Fruit fly (Drosophila melanogaster) whole organism, embryonic: ENCODE measurements around the gene CG2129.

Source experiments
- Asciz ChIP-seq: fragments of 200-800 bp; sonication (Bioruptor generic); optimal IDR thresholded peaks from 2 replicates; lab custom pipeline; 2017; ENCODE audit warnings: missing biosample characterization, mild to moderate bottlenecking, missing genetic modification characterization, missing genetic modification reagents
- B-H2 ChIP-seq: fragments of 200-800 bp; sonication (Bioruptor generic); optimal IDR thresholded peaks from 2 replicates; lab custom pipeline; 2018; ENCODE audit warnings: missing biosample characterization, mild to moderate bottlenecking, missing genetic modification characterization
- Blimp-1 ChIP-seq: fragments of 200-800 bp; sonication (Bioruptor generic); optimal IDR thresholded peaks from 3 replicates; lab custom pipeline; 2018; ENCODE audit warnings: missing biosample characterization, missing genetic modification characterization, mild to moderate bottlenecking, moderate library complexity, missing genetic modification reagents
- CG12104 ChIP-seq: fragments of 200-800 bp; sonication (Bioruptor generic); optimal IDR thresholded peaks from 3 replicates; lab custom pipeline; 2016; ENCODE audit warnings: missing biosample characterization, missing genetic modification characterization
- CG12155 ChIP-seq: fragments of 200-800 bp; sonication (Bioruptor generic); optimal IDR thresholded peaks from 3 replicates; lab custom pipeline; 2016; ENCODE audit warnings: missing biosample characterization, missing genetic modification characterization
- CG12744 ChIP-seq: fragments of 200-800 bp; sonication (Bioruptor generic); optimal IDR thresholded peaks from 2 replicates; lab custom pipeline; 2016; ENCODE audit warnings: missing biosample characterization, missing genetic modification characterization
- CG14667 ChIP-seq: fragments of 200-800 bp; sonication (Bioruptor generic); IDR thresholded peaks from 2 replicates; pipeline ENCODE4 v1.3.6; 2022; ENCODE audit warnings: missing biosample characterization, missing genetic modification characterization
- CG18262 ChIP-seq: fragments of 200-800 bp; optimal IDR thresholded peaks from 3 replicates; lab custom pipeline; 2019; ENCODE audit warnings: missing biosample characterization, mild to moderate bottlenecking, missing genetic modification characterization, moderate library complexity
- CG30403 ChIP-seq: fragments of 200-800 bp; sonication (Bioruptor generic); optimal IDR thresholded peaks from 3 replicates; lab custom pipeline; 2016; ENCODE audit warnings: missing biosample characterization, missing genetic modification characterization
- CG31388 ChIP-seq: fragments of 200-800 bp; sonication (Bioruptor generic); optimal IDR thresholded peaks from 2 replicates; lab custom pipeline; 2016; ENCODE audit warnings: missing biosample characterization, missing genetic modification characterization
- CG32767 ChIP-seq: fragments of 200-800 bp; sonication (Bioruptor generic); IDR thresholded peaks from 2 replicates; pipeline ENCODE4 v1.3.6; 2022; ENCODE audit warnings: missing biosample characterization, missing genetic modification characterization
- CG3407 ChIP-seq: fragments of 200-800 bp; sonication (Bioruptor generic); optimal IDR thresholded peaks from 2 replicates; lab custom pipeline; 2018; ENCODE audit warnings: missing biosample characterization, mild to moderate bottlenecking, missing genetic modification characterization
- CG3838 ChIP-seq: fragments of 200-800 bp; sonication (Bioruptor generic); optimal IDR thresholded peaks from 3 replicates; lab custom pipeline; 2016; ENCODE audit warnings: missing biosample characterization, missing genetic modification characterization
- CG3995 ChIP-seq: fragments of 200-800 bp; sonication (Bioruptor generic); optimal IDR thresholded peaks from 3 replicates; lab custom pipeline; 2016; ENCODE audit warnings: missing biosample characterization, missing genetic modification characterization
- CG42726 ChIP-seq: fragments of 200-800 bp; sonication (Bioruptor generic); IDR thresholded peaks from 2 replicates; pipeline ENCODE4 v1.3.6; 2022; ENCODE audit warnings: missing biosample characterization, missing genetic modification characterization; ENCODE audit not compliant: partially characterized antibody
- CG4820 ChIP-seq: fragments of 200-800 bp; sonication (Bioruptor generic); optimal IDR thresholded peaks from 3 replicates; lab custom pipeline; 2016; ENCODE audit warnings: missing biosample characterization, missing genetic modification characterization
- CG5180 ChIP-seq: fragments of 200-800 bp; sonication (Bioruptor generic); optimal IDR thresholded peaks from 3 replicates; lab custom pipeline; 2017; ENCODE audit warnings: missing biosample characterization, missing genetic modification characterization, mild to moderate bottlenecking, moderate library complexity, missing genetic modification reagents
- CG9932 ChIP-seq: fragments of 200-800 bp; sonication (Bioruptor generic); IDR thresholded peaks from 2 replicates; pipeline ENCODE4 v1.3.6; 2022; ENCODE audit warnings: missing biosample characterization, missing genetic modification characterization
- Camta ChIP-seq: fragments of 200-800 bp; sonication (Bioruptor generic); optimal IDR thresholded peaks from 2 replicates; lab custom pipeline; 2016; ENCODE audit warnings: missing biosample characterization, missing genetic modification characterization
- Dad ChIP-seq: fragments of 200-800 bp; sonication (Bioruptor generic); optimal IDR thresholded peaks from 3 replicates; lab custom pipeline; 2016; ENCODE audit warnings: missing biosample characterization, missing genetic modification characterization
- Dfd ChIP-seq, 2 experiments: fragments of >200 bp; optimal IDR thresholded peaks; 2 replicates each; lab custom pipeline; 2017; ENCODE audit warnings: missing biosample characterization in 2 of 2, missing genetic modification characterization in 2 of 2
- Gug ChIP-seq: fragments of 200-800 bp; sonication (Bioruptor generic); IDR thresholded peaks from 4 replicates; pipeline ENCODE4 v1.3.6; 2022; ENCODE audit warnings: missing biosample characterization, missing genetic modification characterization
- H15 ChIP-seq: fragments of 200-800 bp; sonication (Bioruptor generic); IDR thresholded peaks from 3 replicates; pipeline ENCODE4 v1.3.6; 2022; ENCODE audit warnings: missing biosample characterization, missing genetic modification characterization
- HHEX ChIP-seq: fragments of 200-800 bp; sonication (Bioruptor generic); optimal IDR thresholded peaks from 3 replicates; lab custom pipeline; 2017; ENCODE audit warnings: missing biosample characterization, mild to moderate bottlenecking, missing genetic modification characterization, missing genetic modification reagents
- HLH3B ChIP-seq: fragments of 200-800 bp; sonication (Bioruptor generic); IDR thresholded peaks from 2 replicates; pipeline ENCODE4 v1.3.6; 2022; ENCODE audit warnings: missing biosample characterization, missing genetic modification characterization
- Hey ChIP-seq: fragments of 200-800 bp; sonication (Bioruptor generic); optimal IDR thresholded peaks from 3 replicates; lab custom pipeline; 2018; ENCODE audit warnings: missing biosample characterization, mild to moderate bottlenecking, missing genetic modification characterization
- Lim3 ChIP-seq: fragments of 200-800 bp; sonication (Bioruptor generic); IDR thresholded peaks from 2 replicates; pipeline ENCODE4 v1.3.6; 2022; ENCODE audit warnings: missing biosample characterization, missing genetic modification characterization
- Lpt ChIP-seq: fragments of >200 bp; optimal IDR thresholded peaks from 2 replicates; lab custom pipeline; 2018; ENCODE audit warnings: missing biosample characterization, missing genetic modification characterization
- Meics ChIP-seq: fragments of 200-800 bp; sonication (Bioruptor generic); optimal IDR thresholded peaks from 2 replicates; lab custom pipeline; 2017; ENCODE audit warnings: missing biosample characterization, mild to moderate bottlenecking, missing genetic modification characterization
- Mrtf ChIP-seq: fragments of 200-800 bp; sonication (Bioruptor generic); IDR thresholded peaks from 3 replicates; pipeline ENCODE4 v1.3.6; 2022; ENCODE audit warnings: missing biosample characterization, missing genetic modification characterization
- Myb ChIP-seq: fragments of 200-800 bp; sonication (Bioruptor generic); optimal IDR thresholded peaks from 2 replicates; lab custom pipeline; 2016; ENCODE audit warnings: missing biosample characterization, missing genetic modification characterization
- Optix ChIP-seq: fragments of 200-800 bp; sonication (Bioruptor generic); IDR thresholded peaks from 3 replicates; pipeline ENCODE4 v1.3.6; 2022; ENCODE audit warnings: missing biosample characterization, missing genetic modification characterization
- Xbp1 ChIP-seq: fragments of 200-800 bp; sonication (Bioruptor generic); optimal IDR thresholded peaks from 3 replicates; lab custom pipeline; 2016; ENCODE audit warnings: missing biosample characterization, mild to moderate bottlenecking, missing genetic modification characterization
- abd-A ChIP-seq: fragments of 200-800 bp; sonication (Bioruptor generic); optimal IDR thresholded peaks from 3 replicates; lab custom pipeline; 2019; ENCODE audit warnings: missing biosample characterization, mild to moderate bottlenecking, missing genetic modification characterization, moderate library complexity
- bigmax ChIP-seq: fragments of 200-800 bp; sonication (Bioruptor generic); optimal IDR thresholded peaks from 2 replicates; lab custom pipeline; 2018; ENCODE audit warnings: missing biosample characterization, mild to moderate bottlenecking, missing genetic modification characterization
- cato ChIP-seq: fragments of 200-800 bp; sonication (Bioruptor generic); optimal IDR thresholded peaks from 2 replicates; lab custom pipeline; 2016; ENCODE audit warnings: missing biosample characterization, missing genetic modification characterization, borderline replicate concordance
- chn ChIP-seq: fragments of 200-800 bp; sonication (Bioruptor generic); optimal IDR thresholded peaks from 2 replicates; lab custom pipeline; 2016; ENCODE audit warnings: missing biosample characterization, missing genetic modification characterization
- corto ChIP-seq: fragments of 200-800 bp; sonication (Bioruptor generic); optimal IDR thresholded peaks from 2 replicates; lab custom pipeline; 2016; ENCODE audit warnings: missing biosample characterization, mild to moderate bottlenecking, missing genetic modification characterization, moderate library complexity
- danr ChIP-seq: fragments of 200-800 bp; sonication (Bioruptor generic); IDR thresholded peaks from 2 replicates; pipeline ENCODE4 v1.3.6; 2022; ENCODE audit warnings: missing biosample characterization, missing genetic modification characterization
- fd3F ChIP-seq: fragments of 200-800 bp; sonication (Bioruptor generic); optimal IDR thresholded peaks from 2 replicates; lab custom pipeline; 2018; ENCODE audit warnings: missing biosample characterization, mild to moderate bottlenecking, missing genetic modification characterization, moderate library complexity
- maf-S ChIP-seq: fragments of 200-800 bp; sonication (Bioruptor generic); optimal IDR thresholded peaks from 2 replicates; lab custom pipeline; 2016; ENCODE audit warnings: missing biosample characterization, missing genetic modification characterization
- mam ChIP-seq: fragments of 200-800 bp; sonication (Bioruptor generic); optimal IDR thresholded peaks from 3 replicates; lab custom pipeline; 2016; ENCODE audit warnings: missing biosample characterization, missing genetic modification characterization
- mirr ChIP-seq: fragments of 200-800 bp; sonication (Bioruptor generic); optimal IDR thresholded peaks from 3 replicates; lab custom pipeline; 2018; ENCODE audit warnings: missing biosample characterization, mild to moderate bottlenecking, missing genetic modification characterization
- nau ChIP-seq: fragments of 200-800 bp; sonication (Bioruptor generic); optimal IDR thresholded peaks from 3 replicates; lab custom pipeline; 2017; ENCODE audit warnings: missing biosample characterization, mild to moderate bottlenecking, missing genetic modification characterization, missing genetic modification reagents
- otp ChIP-seq: fragments of 200-800 bp; sonication (Bioruptor generic); IDR thresholded peaks from 3 replicates; pipeline ENCODE4, ENCODE4 v1.3.6; 2022; ENCODE audit warnings: missing biosample characterization, missing genetic modification characterization
- salm ChIP-seq: fragments of 200-800 bp; sonication (Bioruptor generic); optimal IDR thresholded peaks from 2 replicates; lab custom pipeline; 2018; ENCODE audit warnings: missing biosample characterization, mild to moderate bottlenecking, missing genetic modification characterization
- sc ChIP-seq, 3 experiments: fragments of >200 bp in 2 of 3; fragments of 200-800 bp in 1 of 3; sonication (Bioruptor generic) in 1 of 3; optimal IDR thresholded peaks; 2 replicates in 2 of 3; 3 replicates in 1 of 3; lab custom pipeline; 2017; ENCODE audit warnings: mild to moderate bottlenecking in 1 of 3, missing biosample characterization in 1 of 3, missing genetic modification characterization in 1 of 3, missing genetic modification reagents in 1 of 3
- stc ChIP-seq: fragments of 200-800 bp; sonication (Bioruptor generic); IDR thresholded peaks from 2 replicates; pipeline ENCODE4 v1.3.6; 2022; ENCODE audit warnings: missing biosample characterization, missing genetic modification characterization
- toy ChIP-seq: fragments of 200-800 bp; sonication (Bioruptor generic); IDR thresholded peaks from 2 replicates; pipeline ENCODE4 v1.3.6; 2022; ENCODE audit warnings: missing biosample characterization, missing genetic modification characterization
- tx ChIP-seq: fragments of 200-800 bp; sonication (Bioruptor generic); optimal IDR thresholded peaks from 2 replicates; lab custom pipeline; 2016; ENCODE audit warnings: missing biosample characterization, missing genetic modification characterization
- usp ChIP-seq: fragments of >200 bp; optimal IDR thresholded peaks from 2 replicates; lab custom pipeline; 2017; ENCODE audit warnings: missing biosample characterization, missing genetic modification characterization
- yki ChIP-seq: fragments of >200 bp; optimal IDR thresholded peaks from 3 replicates; lab custom pipeline; 2018

The CG2129 gene

DNA sequence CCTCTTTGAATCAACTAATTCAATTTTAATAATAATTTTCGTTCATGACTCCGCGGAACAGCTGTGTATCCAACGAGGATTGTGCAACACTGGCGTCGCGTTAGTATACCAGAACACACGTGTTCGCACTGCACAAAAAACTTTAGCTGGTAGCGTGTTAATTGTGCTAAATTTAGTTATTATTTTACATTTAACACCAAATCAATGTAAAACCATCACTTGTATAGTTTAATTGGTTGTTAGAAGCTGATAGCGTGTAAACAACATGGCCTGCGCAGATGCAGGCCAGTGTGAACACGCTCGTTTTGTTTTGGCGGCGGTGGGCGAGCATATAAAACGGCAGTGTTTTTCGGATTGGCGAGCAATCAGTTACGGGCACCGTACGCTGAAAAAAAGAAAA, 11.7 kb downstream of the CG2129 start, which contains the start of the genes Traf6 and GIIIspla2 (continued):
- TF ChIP-seq Lpt (GFP tag; lab: Kevin White, UChicago) (no peak), Optix (GFP tag; lab: Robert Waterston, UW) (peak; percentile 62; the same call in 2 of the 3 replicates), mam (peak; percentile 79), Lim3 (GFP tag; lab: Robert Waterston, UW) (no peak), nau (GFP tag; lab: Kevin White, UChicago) (no peak), CG31388 (GFP tag; lab: Kevin White, UChicago) (no peak), CG12744 (GFP tag; lab: Kevin White, UChicago) (peak; percentile 14), Dfd (GFP tag; optimal IDR thresholded peaks at IDR 0.05; lab: Kevin White, UChicago) (no peak), CG9932 (peak; percentile 85), Dad (peak; percentile 60), usp (GFP tag; lab: Kevin White, UChicago) (no peak), Xbp1 (GFP tag; lab: Kevin White, UChicago) (peak; percentile 75), Meics (GFP tag; lab: Kevin White, UChicago) (peak; percentile 79), CG5180 (GFP tag; lab: Kevin White, UChicago) (no peak), Blimp-1 (GFP tag; lab: Kevin White, UChicago) (no peak), stc (GFP tag; lab: Robert Waterston, UW) (peak; percentile 59; the same call in 1 of the 2 replicates), mirr (GFP tag; lab: Kevin White, UChicago) (peak; percentile 66), CG12155 (GFP tag; lab: Kevin White, UChicago) (peak; percentile 77), sc (optimal IDR thresholded peaks at IDR 0.05; lab: Kevin White, UChicago) (no peak), sc (GFP tag; optimal IDR thresholded peaks at IDR 0.05; lab: Kevin White, UChicago) (no peak), chn (GFP tag; lab: Kevin White, UChicago) (peak; percentile 70), CG3838 (GFP tag; lab: Kevin White, UChicago) (no peak), CG32767 (GFP tag; lab: Robert Waterston, UW) (peak; percentile 84), CG18262 (tag; lab: Kevin White, UChicago) (peak; percentile 86), CG30403 (GFP tag; lab: Kevin White, UChicago) (peak; percentile 79), yki (lab: Kevin White, UChicago) (no peak), Hey (peak; percentile 61), maf-S (GFP tag; lab: Kevin White, UChicago) (peak; percentile 50), CG14667 (GFP tag; lab: Robert Waterston, UW) (peak; percentile 66), Camta (GFP tag; lab: Kevin White, UChicago) (peak; percentile 63), fd3F (GFP tag; lab: Kevin White, UChicago) (peak; percentile 66), bigmax (GFP tag; lab: Kevin White, UChicago) (no peak), cato (peak; percentile 8), HLH3B (GFP tag; lab: Robert Waterston, UW) (peak; percentile 71), Gug (GFP tag; lab: Robert Waterston, UW) (peak; percentile 65), HHEX (GFP tag; lab: Kevin White, UChicago) (peak; percentile 60), Mrtf (peak; percentile 68; the same call in 1 of the 3 replicates), danr (GFP tag; lab: Robert Waterston, UW) (no peak), CG4820 (peak; percentile 42), H15 (GFP tag; lab: Robert Waterston, UW) (peak; percentile 75), CG3995 (GFP tag; lab: Kevin White, UChicago) (peak; percentile 60), salm (peak; percentile 50), Myb (GFP tag; lab: Kevin White, UChicago) (peak; percentile 63), Asciz (GFP tag; lab: Kevin White, UChicago) (no peak), toy (GFP tag; lab: Robert Waterston, UW) (no peak; the same call in 1 of the 2 replicates), abd-A (no peak), CG3407 (GFP tag; lab: Kevin White, UChicago) (peak; percentile 48), corto (GFP tag; lab: Kevin White, UChicago) (no peak), CG12104 (GFP tag; lab: Kevin White, UChicago) (peak; percentile 60), otp (GFP tag; lab: Robert Waterston, UW) (0 out of 3 replicates have a peak, but pooled peaks have one; percentile 24), B-H2 (GFP tag; lab: Kevin White, UChicago) (peak; percentile 86), CG42726 (GFP tag; lab: Robert Waterston, UW) (no peak), tx (GFP tag; lab: Kevin White, UChicago) (peak; percentile 38)
